Worm (Caenorhabditis elegans): ENCODE measurements around the gene mel-32.

mel-32 gene

DNA sequence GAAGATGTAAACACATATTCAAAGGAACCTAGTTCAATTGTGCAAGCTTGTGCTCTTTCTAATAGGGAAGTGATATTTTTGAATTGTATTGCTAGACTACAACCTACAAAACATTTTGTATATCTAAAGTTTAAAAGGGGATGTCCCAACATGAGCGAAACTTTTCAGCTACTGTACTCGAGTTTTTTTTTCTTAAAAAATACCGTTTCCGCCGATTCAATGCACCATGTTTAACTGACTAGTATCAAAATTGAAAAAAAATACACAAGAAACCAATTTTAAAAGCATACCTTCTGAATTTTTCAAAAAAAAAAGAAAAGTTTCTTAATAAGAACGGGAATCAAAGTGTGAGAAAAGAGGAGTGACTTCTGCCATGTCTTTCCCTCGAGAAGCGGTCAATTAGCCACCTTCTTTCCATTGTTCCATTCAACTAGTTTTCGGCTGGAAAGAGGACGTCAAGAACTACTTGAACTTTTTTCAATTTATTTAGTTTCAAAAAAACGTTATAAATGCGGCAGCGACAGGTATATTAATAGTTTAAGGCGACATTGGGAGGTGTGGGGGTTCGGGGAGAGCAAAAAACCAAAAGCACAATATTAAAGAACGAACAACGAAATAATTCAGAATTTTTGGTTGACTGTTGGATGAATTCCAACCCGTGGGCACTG lies 27.4 kb downstream of the mel-32 start, which contains the start of gene nas-4 (continued):
- TF ChIP-seq ceh-91 (GFP tag; IDR thresholded peaks at IDR 0.05) (no peak), let-607 (tag; optimal IDR thresholded peaks at IDR 0.05) (peak in 1 of 2 experiments; percentile 13), rec-8 (tag; optimal IDR thresholded peaks at IDR 0.05) (no peak), ceh-58 (GFP tag; IDR thresholded peaks at IDR 0.05) (no peak), him-1 (tag; optimal IDR thresholded peaks at IDR 0.05) (peak; percentile 55), attf-6 (GFP tag; IDR thresholded peaks at IDR 0.05) (no peak), sdz-38 (tag; optimal IDR thresholded peaks at IDR 0.05) (no peak), mel-28 (tag; optimal IDR thresholded peaks at IDR 0.05; ENCODE audit: borderline replicate concordance) (peak; percentile 29), nhr-90 (tag; optimal IDR thresholded peaks at IDR 0.05) (peak; percentile 35), F57C9.4 (tag; optimal IDR thresholded peaks at IDR 0.05) (no peak), Y53G8AR.9 (GFP tag; conservative IDR thresholded peaks at IDR 0.05) (peak; percentile 59; the same call in 1 of the 2 replicates), C17E4.6 (GFP tag; IDR thresholded peaks at IDR 0.05) (no peak), unc-130 (GFP tag; optimal IDR thresholded peaks at IDR 0.05) (no peak)

DNA sequence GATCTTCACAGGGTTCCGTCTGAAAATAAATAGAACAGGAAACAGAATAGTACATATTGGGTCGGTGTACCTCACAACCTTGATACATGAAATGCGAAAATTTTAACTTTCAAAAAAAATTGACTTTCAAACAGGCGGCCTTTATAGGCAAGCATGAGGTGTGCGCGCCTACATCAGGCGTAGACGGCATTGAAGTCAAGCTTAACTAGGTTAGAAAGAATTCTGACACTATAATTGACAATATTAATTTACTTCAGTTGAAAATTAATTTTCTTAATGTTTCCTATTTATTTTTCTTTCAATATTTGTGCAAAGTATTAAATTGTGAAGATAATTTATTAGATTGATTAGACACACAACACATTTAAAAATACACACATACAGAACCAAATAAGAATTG lies 30.9 kb downstream of the mel-32 start, which contains the start of gene C05D11.5:
TSS of gene C05D11.5 (minus strand) at position 101 of the 400 bp plus-strand sequence.
- TF ChIP-seq lsl-1 (GFP tag; optimal IDR thresholded peaks at IDR 0.05) (no peak), madf-6 (GFP tag; IDR thresholded peaks at IDR 0.05) (no peak), B0261.1 (tag; optimal IDR thresholded peaks at IDR 0.05) (no peak), nhr-27 (tag; optimal IDR thresholded peaks at IDR 0.05) (no peak), T07F8.4 (tag; optimal IDR thresholded peaks at IDR 0.05) (no peak), lir-1 (GFP tag; conservative IDR thresholded peaks at IDR 0.05) (no peak), let-607 (tag; optimal IDR thresholded peaks at IDR 0.05) (no peak), rec-8 (tag; optimal IDR thresholded peaks at IDR 0.05) (no peak), chd-7 (tag; optimal IDR thresholded peaks at IDR 0.05) (no peak), xnd-1 (tag; optimal IDR thresholded peaks at IDR 0.05) (no peak), hsf-1 (GFP tag; IDR thresholded peaks at IDR 0.05) (no peak), ztf-28 (GFP tag; IDR thresholded peaks at IDR 0.05) (no peak), ztf-3 (GFP tag; optimal IDR thresholded peaks at IDR 0.05) (no peak), lsy-27 (tag; optimal IDR thresholded peaks at IDR 0.05; ENCODE audit: borderline replicate concordance, insufficient read depth) (no peak), ama-1 (optimal IDR thresholded peaks at IDR 0.05) (no peak), ama-1 (GFP tag; optimal IDR thresholded peaks at IDR 0.05) (no peak), gei-17 (GFP tag; optimal IDR thresholded peaks at IDR 0.05) (no peak), lin-40 (tag; optimal IDR thresholded peaks at IDR 0.05) (no peak), F57A8.1 (GFP tag; optimal IDR thresholded peaks at IDR 0.05) (no peak), F39B2.1 (GFP tag; IDR thresholded peaks at IDR 0.05) (no peak), madf-3 (GFP tag; IDR thresholded peaks at IDR 0.05) (no peak)

DNA sequence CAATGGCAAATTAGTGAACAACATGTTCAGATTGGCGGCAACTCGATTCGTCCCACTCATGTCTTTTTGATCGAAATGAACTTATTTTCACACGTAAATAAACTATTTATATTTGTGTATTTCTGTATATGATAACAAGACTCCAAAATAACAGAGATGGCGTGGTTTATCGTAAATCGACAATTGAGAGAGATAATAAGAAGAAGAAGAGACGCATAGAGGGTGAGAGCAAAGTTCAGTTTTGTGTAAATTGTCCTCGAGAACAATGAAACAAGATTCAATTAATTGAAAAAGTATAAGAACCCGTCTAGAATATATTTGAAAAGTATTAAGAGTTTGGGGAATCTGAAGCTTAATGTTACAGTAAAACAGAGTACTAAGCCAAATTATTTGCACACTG lies 31.4 kb downstream of the mel-32 start:
- TF ChIP-seq ztf-28 (GFP tag; IDR thresholded peaks at IDR 0.05), result no peak
- TF ChIP-seq nhr-80 (tag; optimal IDR thresholded peaks at IDR 0.05), result peak; percentile 3

DNA sequence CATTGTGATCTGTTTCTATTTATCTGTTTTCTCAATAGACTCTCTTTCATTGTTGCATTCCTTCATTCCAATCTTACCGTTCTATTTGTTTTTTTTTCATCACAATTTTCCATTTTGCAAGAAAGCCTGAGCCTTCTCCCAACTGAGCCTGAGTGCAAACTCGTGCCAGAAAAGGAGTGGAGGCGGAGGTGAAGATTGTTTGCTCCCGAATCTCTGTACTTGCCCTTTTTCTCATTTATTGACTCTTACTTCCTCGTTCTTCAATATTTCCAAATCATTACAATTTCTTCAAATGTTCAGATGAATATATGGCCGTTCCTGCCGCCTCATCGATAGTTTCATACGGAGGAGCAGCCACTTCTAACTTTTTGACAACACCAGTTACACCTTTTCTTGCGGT lies 36.0 kb downstream of the mel-32 start, which contains the start of gene let-756:
TSS of gene let-756 (plus strand) at position 301 of the 400 bp plus-strand sequence.
- TF ChIP-seq Y67H2A.10 (GFP tag; conservative IDR thresholded peaks at IDR 0.05) (no peak), egl-18 (GFP tag; IDR thresholded peaks at IDR 0.05) (no peak), repo-1 (tag; optimal IDR thresholded peaks at IDR 0.05) (no peak)

All from whole organism, young adult.